Worm (Caenorhabditis elegans) whole organism, L2 larva: ENCODE results near the gene ssp-36.

Source experiments
- R02D3.7 ChIP-seq: fragments of 150-350 bp; optimal IDR thresholded peaks from 2 replicates; lab custom pipeline; 2014; ENCODE audit warnings: missing biosample characterization, missing genetic modification characterization
- Y55F3AM.14 ChIP-seq: fragments of 200-800 bp; sonication (Bioruptor generic); optimal IDR thresholded peaks from 2 replicates; lab custom pipeline; 2018; ENCODE audit warnings: mild to moderate bottlenecking, missing genetic modification characterization, missing compliant biosample characterization
- aly-2 ChIP-seq: fragments of 150-350 bp; optimal IDR thresholded peaks from 2 replicates; lab custom pipeline; 2014; ENCODE audit warnings: missing biosample characterization, missing genetic modification characterization
- ama-1 ChIP-seq: fragments of 150-350 bp; optimal IDR thresholded peaks from 2 replicates; lab custom pipeline; 2018; ENCODE audit warnings: inconsistent platforms
- ceh-16 ChIP-seq: fragments of 150-350 bp; optimal IDR thresholded peaks from 2 replicates; lab custom pipeline; 2014; ENCODE audit warnings: missing biosample characterization, missing genetic modification characterization
- dmd-4 ChIP-seq: sonication (generic microtip); optimal IDR thresholded peaks from 2 replicates; lab custom pipeline; 2017; ENCODE audit warnings: missing biosample characterization, missing genetic modification characterization
- gmeb-1 ChIP-seq: fragments of 150-350 bp; optimal IDR thresholded peaks from 2 replicates; lab custom pipeline; 2014; ENCODE audit warnings: missing biosample characterization, missing genetic modification characterization
- mdl-1 ChIP-seq, 2 experiments: fragments of 150-350 bp in 1 of 2; sonication (generic microtip) in 1 of 2; optimal IDR thresholded peaks; 2 replicates each; lab custom pipeline; 2017; ENCODE audit warnings: missing biosample characterization in 2 of 2, missing genetic modification characterization in 2 of 2
- nhr-21 ChIP-seq: fragments of 150-350 bp; optimal IDR thresholded peaks from 2 replicates; lab custom pipeline; 2014; ENCODE audit warnings: missing biosample characterization, missing genetic modification characterization
- nhr-77 ChIP-seq: fragments of 150-350 bp; optimal IDR thresholded peaks from 2 replicates; lab custom pipeline; 2014; ENCODE audit warnings: missing biosample characterization, missing genetic modification characterization
- snpc-4 ChIP-seq: fragments of 150-350 bp; optimal IDR thresholded peaks from 2 replicates; lab custom pipeline; 2014; ENCODE audit warnings: missing biosample characterization, missing genetic modification characterization
- zag-1 ChIP-seq: fragments of 150-350 bp; optimal IDR thresholded peaks from 2 replicates; lab custom pipeline; 2014; ENCODE audit warnings: missing biosample characterization, missing genetic modification characterization
- ztf-11 ChIP-seq: sonication (generic microtip); optimal IDR thresholded peaks from 2 replicates; lab custom pipeline; 2017; ENCODE audit warnings: missing biosample characterization, missing genetic modification characterization

DNA sequence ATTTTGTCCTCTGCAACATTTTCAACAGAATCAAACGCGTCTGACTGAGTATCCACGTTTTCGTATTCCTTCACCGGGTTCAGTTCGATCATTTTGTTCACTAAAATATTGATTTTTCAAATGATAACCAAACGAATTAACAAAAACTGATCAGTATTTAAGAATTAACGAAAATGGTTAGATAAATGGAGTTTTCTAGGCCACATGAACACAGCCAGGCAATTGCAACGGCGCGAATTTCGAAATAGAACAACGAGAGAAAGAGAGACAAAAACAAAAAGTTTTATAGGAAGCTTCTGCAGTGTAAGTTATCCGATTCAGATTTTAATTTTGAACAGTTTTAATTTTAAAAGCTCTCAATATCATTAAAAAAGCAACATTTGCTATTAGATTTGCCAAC lies 11.4 kb upstream of the ssp-36 start, which contains the start of gene sna-2:
- TF ChIP-seq ceh-16 (tag; lab: Kevin White, UChicago) (no peak), nhr-21 (tag; lab: Kevin White, UChicago) (no peak), aly-2 (no peak), Y55F3AM.14 (GFP tag; lab: Kevin White, UChicago) (no peak), ztf-11 (tag; lab: Kevin White, UChicago) (no peak), ama-1 (lab: Kevin White, UChicago) (no peak), zag-1 (no peak), mdl-1 (tag; optimal IDR thresholded peaks at IDR 0.05; lab: Kevin White, UChicago) (no peak), dmd-4 (tag; lab: Kevin White, UChicago) (no peak), nhr-77 (no peak), gmeb-1 (peak; percentile 87), R02D3.7 (tag; lab: Kevin White, UChicago) (no peak), snpc-4 (tag; lab: Kevin White, UChicago) (no peak)
